Fruit fly (Drosophila melanogaster) Kc167 (cell line): ENCODE results near the gene spn-B.

Source experiments
- Sin3A ChIP-seq: fragments of >200 bp; optimal IDR thresholded peaks from 2 replicates; lab custom pipeline; 2018; ENCODE audit warnings: missing external identifiers
- h ChIP-seq: fragments of >200 bp; optimal IDR thresholded peaks from 3 replicates; lab custom pipeline; 2018; ENCODE audit warnings: missing external identifiers
- insv ChIP-seq: fragments of >200 bp; optimal IDR thresholded peaks from 3 replicates; lab custom pipeline; 2018; ENCODE audit warnings: missing external identifiers
- psq ChIP-seq: fragments of >200 bp; optimal IDR thresholded peaks from 2 replicates; lab custom pipeline; 2017; ENCODE audit warnings: missing external identifiers
- ttk ChIP-seq: sonication (Bioruptor generic); optimal IDR thresholded peaks from 2 replicates; lab custom pipeline; 2017; ENCODE audit warnings: missing external identifiers

DNA sequence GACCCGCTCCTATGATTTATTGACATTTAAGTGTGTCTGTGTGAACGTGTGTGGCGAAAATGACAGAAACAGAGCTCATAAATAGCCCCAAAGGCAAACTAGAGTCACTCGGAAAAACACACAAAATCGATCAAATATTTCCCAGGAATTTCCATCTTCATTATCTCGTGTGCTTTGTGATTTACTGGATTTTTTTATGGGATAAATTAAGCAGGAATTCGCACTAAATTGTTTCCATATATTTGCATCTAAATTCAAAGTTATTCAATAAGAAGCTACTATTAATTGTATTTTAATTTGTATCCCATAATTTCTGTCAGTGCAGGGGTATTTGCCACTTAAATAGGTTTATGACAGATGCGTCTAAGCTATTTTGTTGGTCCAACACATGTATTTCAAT lies 4.9 kb downstream of the spn-B start:
- TF ChIP-seq h (lab: Kevin White, UChicago) (no peak), insv (no peak), psq (lab: Kevin White, UChicago) (no peak), ttk (lab: Kevin White, UChicago) (no peak), Sin3A (lab: Kevin White, UChicago) (no peak)
